Worm (Caenorhabditis elegans) whole organism, L4 larva: Measurements from ENCODE around the gene hpo-29.

Experiments
- ama-1 ChIP-seq: fragments of 150-350 bp; optimal IDR thresholded peaks from 2 replicates; lab custom pipeline; 2014; ENCODE audit warnings: inconsistent platforms, mixed read lengths
- lin-13 ChIP-seq: fragments of 150-350 bp; optimal IDR thresholded peaks from 2 replicates; lab custom pipeline; 2014; ENCODE audit warnings: missing biosample characterization, missing genetic modification reagents, missing genetic modification characterization
- lsy-2 ChIP-seq, 2 experiments: fragments of 150-350 bp in 1 of 2; sonication (generic microtip) in 1 of 2; optimal IDR thresholded peaks; 2 replicates each; lab custom pipeline; 2014 to 2017; ENCODE audit warnings: missing biosample characterization in 2 of 2, missing genetic modification characterization in 2 of 2
- nhr-77 ChIP-seq: fragments of 150-350 bp; optimal IDR thresholded peaks from 2 replicates; lab custom pipeline; 2014; ENCODE audit warnings: missing biosample characterization, missing genetic modification characterization
- zip-11 ChIP-seq: fragments of 200-800 bp; sonication (Bioruptor generic); IDR thresholded peaks from 2 replicates; pipeline ENCODE4 v1.3.6; 2022; ENCODE audit warnings: missing genetic modification characterization, missing compliant biosample characterization
- ztf-11 ChIP-seq: fragments of 150-350 bp; optimal IDR thresholded peaks from 2 replicates; lab custom pipeline; 2014; ENCODE audit warnings: missing biosample characterization, missing genetic modification characterization

DNA sequence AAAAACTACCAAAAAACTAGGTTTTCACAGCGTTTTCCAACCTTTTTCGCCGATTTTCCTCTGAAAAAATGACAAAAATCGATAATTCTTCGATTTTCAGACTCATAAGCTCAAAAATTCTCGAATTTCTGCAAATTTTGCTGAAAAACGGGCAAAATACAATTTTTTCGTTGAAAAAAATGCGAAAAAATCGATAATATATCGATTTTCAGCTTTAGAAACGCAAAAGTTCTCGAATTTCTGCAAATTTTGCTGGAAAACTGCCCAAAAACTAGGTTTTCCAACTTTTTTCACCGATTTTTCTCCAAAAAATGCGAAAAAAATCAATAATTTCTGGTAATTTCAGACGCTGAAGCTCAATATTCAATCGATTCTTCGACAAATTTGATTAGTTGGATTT is 15.8 kb downstream of the hpo-29 start:
- no peak for TF ChIP-seq ztf-11 (tag; lab: Kevin White, UChicago)
- TF ChIP-seq nhr-77 (tag; lab: Kevin White, UChicago), result no peak
- TF ChIP-seq lin-13 (GFP tag; lab: Kevin White, UChicago), result no peak
- no peak for TF ChIP-seq zip-11 (GFP tag; lab: Robert Waterston, UW)
- no peak for TF ChIP-seq ama-1 (lab: Kevin White, UChicago)
- no peak for TF ChIP-seq lsy-2 (tag; optimal IDR thresholded peaks at IDR 0.05; lab: Kevin White, UChicago)
